Fruit fly (Drosophila melanogaster) Kc167 (cell line): ENCODE measurements around the gene Cngl.

Experiments used
- h ChIP-seq: fragments of >200 bp; optimal IDR thresholded peaks from 3 replicates; lab custom pipeline; 2018; ENCODE audit warnings: missing external identifiers
- psq ChIP-seq: fragments of >200 bp; optimal IDR thresholded peaks from 2 replicates; lab custom pipeline; 2017; ENCODE audit warnings: missing external identifiers
- ttk ChIP-seq: sonication (Bioruptor generic); optimal IDR thresholded peaks from 2 replicates; lab custom pipeline; 2017; ENCODE audit warnings: missing external identifiers

dm6 chrX:15484451-15485032 is 43.5 kb upstream of the Cngl start:
- TF ChIP-seq psq: no peak
- no peak for TF ChIP-seq ttk (lab: Kevin White, UChicago)
- no peak for TF ChIP-seq h (lab: Kevin White, UChicago)
